Fruit fly (Drosophila melanogaster): ENCODE data around the gene CG32263.

The CG32263 gene

DNA sequence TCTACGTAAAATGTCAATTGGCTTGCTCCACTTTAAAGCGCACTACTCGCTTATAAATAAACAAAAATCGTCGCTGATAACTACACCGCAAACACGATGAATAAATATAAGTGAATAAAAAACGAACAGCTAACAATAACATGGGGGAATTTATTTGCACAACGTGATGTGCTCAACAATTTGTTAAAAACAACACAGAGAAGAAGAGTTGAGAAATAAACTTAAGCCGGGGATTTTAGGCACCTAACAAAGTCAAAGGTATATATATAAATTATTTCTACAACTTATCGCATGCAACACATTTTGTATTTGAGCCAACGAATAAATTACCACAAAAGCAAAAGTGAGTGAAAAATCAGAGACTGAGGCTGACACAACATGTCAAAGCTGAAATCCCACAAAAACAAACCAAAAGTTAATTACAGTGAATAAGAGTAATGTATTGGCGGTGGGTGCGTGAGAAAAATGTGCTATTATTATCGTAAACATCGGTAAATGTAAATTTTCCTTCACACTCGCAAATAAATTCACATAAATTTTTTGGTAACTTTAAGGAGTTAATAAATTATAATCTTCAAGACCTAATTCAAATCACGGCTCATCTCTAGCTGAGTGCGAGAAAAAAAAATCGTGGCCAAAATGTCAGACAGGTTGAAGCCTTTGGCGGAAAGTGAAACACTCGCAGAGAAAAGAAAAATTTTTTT, 38.5 kb downstream of the CG32263 start (continued):
- no peak for TF ChIP-seq nerfin-1 (tag; optimal IDR thresholded peaks at IDR 0.05)
- peak; percentile 21; the same call in 1 of the 3 replicates for TF ChIP-seq Doc3 (GFP tag; IDR thresholded peaks at IDR 0.05; ENCODE audit: partially characterized antibody)
- TF ChIP-seq cwo (GFP tag; optimal IDR thresholded peaks at IDR 0.05): no peak
- TF ChIP-seq CG9727 (GFP tag; optimal IDR thresholded peaks at IDR 0.05): no peak
- no peak for TF ChIP-seq CG8944 (GFP tag; optimal IDR thresholded peaks at IDR 0.05)
- TF ChIP-seq CkIIα-i1 (GFP tag; IDR thresholded peaks at IDR 0.05): no peak
- no peak for TF ChIP-seq Blimp-1 (GFP tag; optimal IDR thresholded peaks at IDR 0.05)
- peak; percentile 38; the same call in 1 of the 2 replicates for TF ChIP-seq CG10366 (GFP tag; IDR thresholded peaks at IDR 0.05)
- TF ChIP-seq CG11560 (tag; IDR thresholded peaks at IDR 0.05): no peak
- TF ChIP-seq zen (tag; optimal IDR thresholded peaks at IDR 0.05): no peak
- no peak for TF ChIP-seq Kr (GFP tag; optimal IDR thresholded peaks at IDR 0.05)
- TF ChIP-seq gce (GFP tag; IDR thresholded peaks at IDR 0.05): no peak
- no peak for TF ChIP-seq NC2α (GFP tag; optimal IDR thresholded peaks at IDR 0.05)
- TF ChIP-seq wor (GFP tag; IDR thresholded peaks at IDR 0.05): no peak
- no peak for TF ChIP-seq emc (GFP tag; optimal IDR thresholded peaks at IDR 0.05)
- no peak for TF ChIP-seq Abd-B (GFP tag; optimal IDR thresholded peaks at IDR 0.05)
- TF ChIP-seq CG10431 (GFP tag; optimal IDR thresholded peaks at IDR 0.05): no peak
- no peak for TF ChIP-seq Dfd (GFP tag; optimal IDR thresholded peaks at IDR 0.05)
- TF ChIP-seq tap (tag; optimal IDR thresholded peaks at IDR 0.05): no peak
- no peak for TF ChIP-seq oc (tag; optimal IDR thresholded peaks at IDR 0.05)
- TF ChIP-seq mam (GFP tag; optimal IDR thresholded peaks at IDR 0.05): peak; percentile 18
- no peak for TF ChIP-seq Chrac-16 (GFP tag; optimal IDR thresholded peaks at IDR 0.05)
- no peak for TF ChIP-seq CG17912 (GFP tag; optimal IDR thresholded peaks at IDR 0.05)
- TF ChIP-seq Poxn (GFP tag; IDR thresholded peaks at IDR 0.05): no peak
- TF ChIP-seq ab (GFP tag; optimal IDR thresholded peaks at IDR 0.05): no peak
- no peak for TF ChIP-seq CG4820 (GFP tag; optimal IDR thresholded peaks at IDR 0.05)
- TF ChIP-seq al (GFP tag; IDR thresholded peaks at IDR 0.05): no peak
- peak; percentile 23 for TF ChIP-seq CG12769 (tag; optimal IDR thresholded peaks at IDR 0.05)
- no peak for TF ChIP-seq CG15696 (tag; optimal IDR thresholded peaks at IDR 0.05)
- no peak for TF ChIP-seq lbe (GFP tag; optimal IDR thresholded peaks at IDR 0.05)
- no peak for TF ChIP-seq Opbp (GFP tag; IDR thresholded peaks at IDR 0.05; ENCODE audit: partially characterized antibody)
- no peak for TF ChIP-seq CG34376 (GFP tag; optimal IDR thresholded peaks at IDR 0.05)
- no peak for TF ChIP-seq CG13296 (GFP tag; optimal IDR thresholded peaks at IDR 0.05)
- no peak for TF ChIP-seq Fer2 (tag; optimal IDR thresholded peaks at IDR 0.05)
- TF ChIP-seq CG6272 (GFP tag; IDR thresholded peaks at IDR 0.05): no peak
- 0 out of 3 replicates have a peak, but pooled peaks have one; percentile 9 for TF ChIP-seq CG2889 (GFP tag; IDR thresholded peaks at IDR 0.05)
- no peak for TF ChIP-seq cas (GFP tag; IDR thresholded peaks at IDR 0.05)
- TF ChIP-seq NC2β (GFP tag; optimal IDR thresholded peaks at IDR 0.05): no peak
- TF ChIP-seq CTCF (GFP tag; optimal IDR thresholded peaks at IDR 0.05): no peak
- no peak for TF ChIP-seq gt (GFP tag; IDR thresholded peaks at IDR 0.05)
- TF ChIP-seq Bdp1 (GFP tag; optimal IDR thresholded peaks at IDR 0.05): no peak
- no peak for TF ChIP-seq Sin3A (optimal IDR thresholded peaks at IDR 0.05)
- no peak for TF ChIP-seq CG17328 (GFP tag; IDR thresholded peaks at IDR 0.05)
- TF ChIP-seq CG5953 (GFP tag; IDR thresholded peaks at IDR 0.05): no peak
- no peak for TF ChIP-seq CG7357 (GFP tag; IDR thresholded peaks at IDR 0.05)
- TF ChIP-seq Hsf (GFP tag; optimal IDR thresholded peaks at IDR 0.05): no peak
- TF ChIP-seq CG4617 (GFP tag; optimal IDR thresholded peaks at IDR 0.05; ENCODE audit: borderline replicate concordance): no peak
- TF ChIP-seq CG13624 (GFP tag; optimal IDR thresholded peaks at IDR 0.05): peak; percentile 17
- TF ChIP-seq Stat92E (GFP tag; optimal IDR thresholded peaks at IDR 0.05): no peak
- no peak for TF ChIP-seq hb (GFP tag; IDR thresholded peaks at IDR 0.05; ENCODE audit: partially characterized antibody)
- no peak for TF ChIP-seq CG9215 (GFP tag; IDR thresholded peaks at IDR 0.05)

All from whole organism, embryonic.